Worm (Caenorhabditis elegans) whole organism, young adult: Measurements from ENCODE around the gene vps-15.

Source experiments
- C06A6.2 ChIP-seq: fragments of 200-800 bp; sonication (Bioruptor generic); conservative IDR thresholded peaks from 2 replicates; pipeline ENCODE4 v1.3.6; 2022; ENCODE audit warnings: missing genetic modification characterization, missing compliant biosample characterization
- C17E4.6 ChIP-seq: fragments of 200-800 bp; sonication (Bioruptor generic); IDR thresholded peaks from 2 replicates; pipeline ENCODE4 v1.3.6; 2022; ENCODE audit warnings: missing genetic modification reagents, missing genetic modification characterization, missing compliant biosample characterization
- F10E7.11 ChIP-seq: sonication (generic microtip); optimal IDR thresholded peaks from 2 replicates; lab custom pipeline; 2017; ENCODE audit warnings: mild to moderate bottlenecking, missing genetic modification characterization, moderate library complexity, missing compliant biosample characterization
- F23B12.7 ChIP-seq: sonication (generic microtip); optimal IDR thresholded peaks from 2 replicates; lab custom pipeline; 2017; ENCODE audit warnings: missing genetic modification characterization, mild to moderate bottlenecking, missing compliant biosample characterization, antibody characterized with exemption, moderate library complexity; ENCODE audit not compliant: insufficient read depth
- K12H6.12 ChIP-seq: fragments of 200-800 bp; sonication (Bioruptor generic); optimal IDR thresholded peaks from 2 replicates; lab custom pipeline; 2018; ENCODE audit warnings: mild to moderate bottlenecking, missing genetic modification characterization, missing compliant biosample characterization
- T07F8.4 ChIP-seq: sonication (generic microtip); optimal IDR thresholded peaks from 2 replicates; lab custom pipeline; 2016; ENCODE audit warnings: mild to moderate bottlenecking, missing genetic modification characterization, moderate library complexity, missing compliant biosample characterization
- T26A5.8 ChIP-seq: sonication (generic microtip); optimal IDR thresholded peaks from 2 replicates; lab custom pipeline; 2016; ENCODE audit warnings: missing genetic modification characterization, missing compliant biosample characterization
- Y53F4B.3 ChIP-seq: fragments of 200-800 bp; sonication (Bioruptor generic); IDR thresholded peaks from 2 replicates; pipeline ENCODE4 v1.3.6; 2022; ENCODE audit warnings: missing genetic modification reagents, missing genetic modification characterization, missing compliant biosample characterization
- Y53G8AR.9 ChIP-seq: fragments of 200-800 bp; sonication (Bioruptor generic); conservative IDR thresholded peaks from 2 replicates; pipeline ENCODE4 v1.3.6; 2022; ENCODE audit warnings: missing genetic modification reagents, missing genetic modification characterization, missing compliant biosample characterization
- Y56A3A.18 ChIP-seq: fragments of 200-800 bp; sonication (Bioruptor generic); IDR thresholded peaks from 2 replicates; pipeline ENCODE4 v1.3.6; 2022; ENCODE audit warnings: missing genetic modification reagents, missing genetic modification characterization, missing compliant biosample characterization
- Y67H2A.10 ChIP-seq: fragments of 200-800 bp; sonication (Bioruptor generic); conservative IDR thresholded peaks from 2 replicates; pipeline ENCODE4 v1.3.6; 2022; ENCODE audit warnings: missing genetic modification reagents, missing genetic modification characterization, missing compliant biosample characterization
- athp-1 ChIP-seq: sonication (generic microtip); optimal IDR thresholded peaks from 2 replicates; lab custom pipeline; 2017; ENCODE audit warnings: mild to moderate bottlenecking, missing genetic modification characterization, missing compliant biosample characterization
- attf-3 ChIP-seq: fragments of 200-800 bp; sonication (Bioruptor generic); conservative IDR thresholded peaks from 2 replicates; pipeline ENCODE4 v1.3.6; 2022; ENCODE audit warnings: missing genetic modification reagents, missing genetic modification characterization, missing compliant biosample characterization
- attf-6 ChIP-seq: fragments of 200-800 bp; sonication (Bioruptor generic); IDR thresholded peaks from 2 replicates; pipeline ENCODE4 v1.3.6; 2022; ENCODE audit warnings: missing genetic modification reagents, missing genetic modification characterization, missing compliant biosample characterization
- bed-1 ChIP-seq: fragments of 200-800 bp; sonication (Bioruptor generic); IDR thresholded peaks from 2 replicates; pipeline ENCODE4 v1.3.6; 2022; ENCODE audit warnings: missing genetic modification reagents, missing genetic modification characterization, missing compliant biosample characterization
- cebp-1 ChIP-seq, 2 experiments: fragments of 200-800 bp in 1 of 2; sonication (Bioruptor generic) in 1 of 2; sonication (generic microtip) in 1 of 2; IDR thresholded peaks in 1 of 2; optimal IDR thresholded peaks in 1 of 2; 2 replicates each; pipeline versions ENCODE4 v1.3.6 to Lab custom; 2017 to 2022; ENCODE audit warnings: missing compliant biosample characterization in 2 of 2, missing genetic modification characterization in 2 of 2, mild to moderate bottlenecking in 1 of 2, missing genetic modification reagents in 1 of 2, moderate library complexity in 1 of 2
- cebp-2 ChIP-seq: fragments of 200-800 bp; sonication (Bioruptor generic); IDR thresholded peaks from 2 replicates; pipeline ENCODE4 v1.3.6; 2022; ENCODE audit warnings: missing genetic modification characterization, missing compliant biosample characterization
- ceh-40 ChIP-seq: fragments of 200-800 bp; sonication (Bioruptor generic); IDR thresholded peaks from 2 replicates; pipeline ENCODE4 v1.3.6; 2022; ENCODE audit warnings: missing genetic modification characterization, missing compliant biosample characterization
- ceh-58 ChIP-seq: fragments of 200-800 bp; sonication (Bioruptor generic); IDR thresholded peaks from 2 replicates; pipeline ENCODE4 v1.3.6; 2022; ENCODE audit warnings: missing genetic modification characterization, missing compliant biosample characterization
- chd-7 ChIP-seq: sonication (generic microtip); optimal IDR thresholded peaks from 2 replicates; lab custom pipeline; 2016; ENCODE audit warnings: mild to moderate bottlenecking, missing genetic modification characterization, moderate library complexity, missing compliant biosample characterization
- dpl-1 ChIP-seq: fragments of 150-350 bp; optimal IDR thresholded peaks from 2 replicates; lab custom pipeline; 2014; ENCODE audit warnings: missing biosample characterization, missing genetic modification reagents, missing genetic modification characterization
- ets-4 ChIP-seq: fragments of 200-800 bp; sonication (Bioruptor generic); optimal IDR thresholded peaks from 2 replicates; lab custom pipeline; 2018; ENCODE audit warnings: mild to moderate bottlenecking, missing genetic modification characterization, missing compliant biosample characterization
- hmg-1.2 ChIP-seq: fragments of 200-800 bp; sonication (Bioruptor generic); IDR thresholded peaks from 2 replicates; pipeline ENCODE4 v1.3.6; 2022; ENCODE audit warnings: missing genetic modification reagents, missing genetic modification characterization, missing compliant biosample characterization
- hmg-20 ChIP-seq: fragments of 200-800 bp; sonication (Bioruptor generic); IDR thresholded peaks from 2 replicates; pipeline ENCODE4 v1.3.6; 2022; ENCODE audit warnings: missing genetic modification reagents, missing genetic modification characterization, missing compliant biosample characterization
- let-607 ChIP-seq, 2 experiments: fragments of 200-800 bp in 1 of 2; sonication (Bioruptor generic) in 1 of 2; sonication (generic microtip) in 1 of 2; optimal IDR thresholded peaks; 2 replicates each; lab custom pipeline; 2016 to 2018; ENCODE audit warnings: mild to moderate bottlenecking in 2 of 2, missing compliant biosample characterization in 2 of 2, missing genetic modification characterization in 2 of 2, moderate library complexity in 2 of 2, missing genotype in 1 of 2
- lin-40 ChIP-seq: sonication (generic microtip); optimal IDR thresholded peaks from 2 replicates; lab custom pipeline; 2016; ENCODE audit warnings: missing genetic modification characterization, mild to moderate bottlenecking, missing compliant biosample characterization, missing genotype, missing genetic modification reagents
- lsl-1 ChIP-seq: fragments of 200-800 bp; sonication (Bioruptor generic); optimal IDR thresholded peaks from 2 replicates; lab custom pipeline; 2018; ENCODE audit warnings: mild to moderate bottlenecking, missing genetic modification characterization, moderate library complexity, missing compliant biosample characterization
- madf-10 ChIP-seq: sonication (generic microtip); optimal IDR thresholded peaks from 2 replicates; lab custom pipeline; 2016; ENCODE audit warnings: mild to moderate bottlenecking, missing genetic modification characterization, missing compliant biosample characterization
- madf-3 ChIP-seq: fragments of 200-800 bp; sonication (Bioruptor generic); IDR thresholded peaks from 2 replicates; pipeline ENCODE4 v1.3.6; 2022; ENCODE audit warnings: missing genetic modification reagents, missing genetic modification characterization, missing compliant biosample characterization
- madf-8 ChIP-seq: fragments of 200-800 bp; sonication (Bioruptor generic); conservative IDR thresholded peaks from 2 replicates; pipeline ENCODE4 v1.3.6; 2022; ENCODE audit warnings: missing genetic modification reagents, missing genetic modification characterization, missing compliant biosample characterization
- mxl-1 ChIP-seq: sonication (generic microtip); optimal IDR thresholded peaks from 2 replicates; lab custom pipeline; 2016; ENCODE audit warnings: missing genetic modification characterization, missing compliant biosample characterization
- nfya-1 ChIP-seq: sonication (generic microtip); optimal IDR thresholded peaks from 2 replicates; lab custom pipeline; 2017; ENCODE audit warnings: antibody characterized with exemption, missing compliant biosample characterization, missing genetic modification characterization, borderline replicate concordance; ENCODE audit not compliant: insufficient read depth
- nhr-120 ChIP-seq: fragments of 200-800 bp; sonication (Bioruptor generic); IDR thresholded peaks from 2 replicates; pipeline ENCODE4 v1.3.6; 2022; ENCODE audit warnings: missing genetic modification characterization, missing compliant biosample characterization
- nhr-179 ChIP-seq: sonication (generic microtip); optimal IDR thresholded peaks from 2 replicates; lab custom pipeline; 2016; ENCODE audit warnings: mild to moderate bottlenecking, missing genetic modification characterization, missing compliant biosample characterization
- nhr-80 ChIP-seq: sonication (generic microtip); optimal IDR thresholded peaks from 2 replicates; lab custom pipeline; 2016; ENCODE audit warnings: missing genetic modification characterization, missing compliant biosample characterization
- pha-4 ChIP-seq: fragments of 150-350 bp; sonication (generic microtip); optimal IDR thresholded peaks from 2 replicates; lab custom pipeline; 2014; ENCODE audit warnings: missing biosample characterization, missing genetic modification reagents, missing genetic modification characterization
- sdz-38 ChIP-seq: sonication (generic microtip); optimal IDR thresholded peaks from 2 replicates; lab custom pipeline; 2016; ENCODE audit warnings: missing genotype, missing genetic modification characterization, missing compliant biosample characterization
- snpc-1.3 ChIP-seq: sonication (generic microtip); optimal IDR thresholded peaks from 2 replicates; lab custom pipeline; 2017; ENCODE audit warnings: missing genetic modification characterization, mild to moderate bottlenecking, missing compliant biosample characterization, antibody characterized with exemption, moderate library complexity, missing genotype, missing genetic modification reagents; ENCODE audit not compliant: insufficient read depth
- snpc-4 ChIP-seq, 5 experiments: fragments of 150-350 bp in 1 of 5; sonication (generic microtip) in 4 of 5; optimal IDR thresholded peaks; 2 replicates each; lab custom pipeline; 2014 to 2018; ENCODE audit warnings: missing genetic modification characterization in 5 of 5, missing biosample characterization in 3 of 5, antibody characterized with exemption in 2 of 5, mild to moderate bottlenecking in 2 of 5, missing compliant biosample characterization in 2 of 5, missing genotype in 2 of 5, moderate library complexity in 2 of 5, missing genetic modification reagents in 1 of 5
- tlf-1 ChIP-seq: fragments of 200-800 bp; sonication (Bioruptor generic); optimal IDR thresholded peaks from 2 replicates; lab custom pipeline; 2018; ENCODE audit warnings: mild to moderate bottlenecking, missing genetic modification characterization, missing compliant biosample characterization
- unc-130 ChIP-seq: sonication (generic microtip); optimal IDR thresholded peaks from 2 replicates; lab custom pipeline; 2016; ENCODE audit warnings: missing genetic modification reagents, missing genetic modification characterization, missing compliant biosample characterization
- unc-62 ChIP-seq: fragments of 150-350 bp; optimal IDR thresholded peaks from 2 replicates; lab custom pipeline; 2014; ENCODE audit warnings: missing biosample characterization, missing genetic modification reagents, missing genetic modification characterization
- xnd-1 ChIP-seq: sonication (generic microtip); optimal IDR thresholded peaks from 2 replicates; lab custom pipeline; 2016; ENCODE audit warnings: missing genotype, missing genetic modification reagents, missing genetic modification characterization, missing compliant biosample characterization
- zim-3 ChIP-seq: sonication (generic microtip); optimal IDR thresholded peaks from 2 replicates; lab custom pipeline; 2017; ENCODE audit warnings: mild to moderate bottlenecking, missing genetic modification characterization, moderate library complexity, missing compliant biosample characterization
- ztf-18 ChIP-seq: sonication (generic microtip); optimal IDR thresholded peaks from 2 replicates; lab custom pipeline; 2016; ENCODE audit warnings: missing genotype, mild to moderate bottlenecking, missing genetic modification characterization, missing compliant biosample characterization
- ztf-6 ChIP-seq: fragments of 200-800 bp; sonication (Bioruptor generic); IDR thresholded peaks from 2 replicates; pipeline ENCODE4 v1.3.6; 2022; ENCODE audit warnings: missing genetic modification reagents, missing genetic modification characterization, missing compliant biosample characterization

Gene vps-15

ce11 chrII:11874674-11875198 lies 40.9 kb downstream of the vps-15 start, which contains the start of the genes npp-3 and top-2:
npp-3 (minus strand) TSS chrII:11874788.
top-2 (plus strand) TSS chrII:11875148.
- TF ChIP-seq snpc-4 (GFP tag; optimal IDR thresholded peaks at IDR 0.05; lab: Kevin White, UChicago) (peak; percentile 55), snpc-4 (tag; optimal IDR thresholded peaks at IDR 0.05; lab: Kevin White, UChicago) (peak; percentile 52 to 87 (median 81)), hmg-1.2 (peak; percentile 95), tlf-1 (GFP tag; lab: Kevin White, UChicago) (peak; percentile 97), lsl-1 (GFP tag; lab: Kevin White, UChicago) (peak; percentile 99), unc-62 (GFP tag; lab: Kevin White, UChicago) (no peak), Y67H2A.10 (GFP tag; lab: Robert Waterston, UW) (peak; percentile 90), let-607 (tag; optimal IDR thresholded peaks at IDR 0.05; lab: Kevin White, UChicago) (peak; percentile 13 to 67), attf-3 (peak; percentile 83), madf-8 (peak; percentile 95), dpl-1 (GFP tag; lab: Kevin White, UChicago) (peak; percentile 99), ets-4 (GFP tag; lab: Kevin White, UChicago) (no peak), madf-10 (peak; percentile 88), chd-7 (peak; percentile 35), nhr-179 (tag; lab: Kevin White, UChicago) (no peak), F10E7.11 (tag; lab: Kevin White, UChicago) (no peak), mxl-1 (tag; lab: Kevin White, UChicago) (no peak), attf-6 (GFP tag; lab: Robert Waterston, UW) (peak; percentile 86), T26A5.8 (tag; lab: Kevin White, UChicago) (no peak), zim-3 (no peak), ztf-6 (GFP tag; lab: Robert Waterston, UW) (0 out of 2 replicates have a peak, but pooled peaks have one; percentile 49), ceh-40 (GFP tag; lab: Robert Waterston, UW) (0 out of 2 replicates have a peak, but pooled peaks have one; percentile 16), ceh-58 (GFP tag; lab: Robert Waterston, UW) (no peak), K12H6.12 (peak; percentile 84), nhr-120 (no peak), madf-3 (GFP tag; lab: Robert Waterston, UW) (peak; percentile 96), C17E4.6 (GFP tag; lab: Robert Waterston, UW) (peak; percentile 97), nhr-80 (tag; lab: Kevin White, UChicago) (peak; percentile 7), Y53F4B.3 (GFP tag; lab: Robert Waterston, UW) (no peak), lin-40 (tag; lab: Kevin White, UChicago) (no peak), ztf-18 (peak; percentile 77), hmg-20 (peak; percentile 79; the same call in 1 of the 2 replicates), xnd-1 (tag; lab: Kevin White, UChicago) (peak; percentile 95), pha-4 (tag; lab: Kevin White, UChicago) (no peak), athp-1 (peak; percentile 95), sdz-38 (no peak), C06A6.2 (GFP tag; lab: Robert Waterston, UW) (peak; percentile 70), bed-1 (GFP tag; lab: Robert Waterston, UW) (no peak), F23B12.7 (tag; lab: Kevin White, UChicago) (peak; percentile 88), cebp-1 (GFP tag; IDR thresholded peaks at IDR 0.05; lab: Robert Waterston, UW) (peak; percentile 69; the same call in 1 of the 2 replicates), cebp-1 (tag; optimal IDR thresholded peaks at IDR 0.05; lab: Kevin White, UChicago) (peak; percentile 88), cebp-2 (GFP tag; lab: Robert Waterston, UW) (no peak), snpc-1.3 (peak; percentile 88), Y56A3A.18 (0 out of 2 replicates have a peak, but pooled peaks have one; percentile 37), Y53G8AR.9 (GFP tag; lab: Robert Waterston, UW) (peak; percentile 83), T07F8.4 (tag; lab: Kevin White, UChicago) (no peak), unc-130 (GFP tag; lab: Kevin White, UChicago) (peak; percentile 93), nfya-1 (no peak)
